Worm (Caenorhabditis elegans): Measurements from ENCODE around the gene phat-6.
A peak's percentile ranks its signal among the peaks of the same experiment; 100 is the strongest.

Gene phat-6

DNA sequence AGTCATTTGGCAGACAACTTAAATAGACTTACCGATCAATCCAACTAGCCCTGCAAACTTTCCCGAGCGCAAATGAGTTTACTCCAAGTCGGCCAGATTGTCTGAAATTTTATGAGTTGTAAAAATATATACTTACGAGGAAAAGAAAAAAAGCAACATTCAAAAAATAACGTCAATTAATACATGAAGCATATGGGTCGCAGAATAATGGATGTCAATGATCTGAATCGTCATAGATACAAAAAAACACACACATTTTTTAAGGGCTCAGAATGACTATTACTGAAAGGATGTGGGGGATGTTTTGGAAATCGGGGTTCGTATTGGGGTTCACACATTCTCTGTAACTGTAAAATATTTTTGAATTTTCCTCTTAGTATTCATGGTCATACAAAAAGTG lies 46.5 kb downstream of the phat-6 start, which contains the start of gene unc-7:
Gene unc-7, minus strand, starts transcription at position 101 of the 400 bp plus-strand sequence.
- TF ChIP-seq sea-2 (GFP tag; optimal IDR thresholded peaks at IDR 0.05) (no peak), elt-2 (tag; optimal IDR thresholded peaks at IDR 0.05) (no peak), nhr-23 (tag; optimal IDR thresholded peaks at IDR 0.05) (no peak), ama-1 (optimal IDR thresholded peaks at IDR 0.05) (no peak), elt-1 (tag; optimal IDR thresholded peaks at IDR 0.05) (no peak), ceh-9 (tag; optimal IDR thresholded peaks at IDR 0.05) (no peak), nfya-1 (tag; optimal IDR thresholded peaks at IDR 0.05; ENCODE audit: insufficient read depth) (no peak), mdl-1 (tag; optimal IDR thresholded peaks at IDR 0.05) (no peak)

- TF ChIP-seq elt-1 (tag; optimal IDR thresholded peaks at IDR 0.05) (no peak), nfya-1 (tag; optimal IDR thresholded peaks at IDR 0.05; ENCODE audit: insufficient read depth) (peak; percentile 6), pqm-1 (tag; optimal IDR thresholded peaks at IDR 0.05) (peak; percentile 6), ceh-82 (tag; optimal IDR thresholded peaks at IDR 0.05) (no peak), nhr-43 (tag; optimal IDR thresholded peaks at IDR 0.05; ENCODE audit: poor library complexity, severe bottlenecking) (peak; percentile 63)
Measured at ce11 chrX:15146415-15147210, 47.6 kb downstream of the phat-6 start.

Measured in whole organism, L3 larva.